Worm (Caenorhabditis elegans) whole organism, early embryonic: ENCODE data around the gene ins-31.

Experiments
- B0310.2 ChIP-seq: sonication (generic microtip); optimal IDR thresholded peaks from 2 replicates; lab custom pipeline; 2016; ENCODE audit warnings: mild to moderate bottlenecking, missing genetic modification characterization, missing compliant biosample characterization
- F13C5.2 ChIP-seq: sonication (generic microtip); optimal IDR thresholded peaks from 2 replicates; lab custom pipeline; 2017; ENCODE audit warnings: mild to moderate bottlenecking, missing genetic modification characterization, inconsistent platforms, missing compliant biosample characterization
- aly-1 ChIP-seq: sonication (generic microtip); optimal IDR thresholded peaks from 2 replicates; lab custom pipeline; 2016; ENCODE audit warnings: missing genetic modification characterization, missing compliant biosample characterization
- ama-1 ChIP-seq: fragments of 150-350 bp; optimal IDR thresholded peaks from 2 replicates; lab custom pipeline; 2014
- ceh-13 ChIP-seq: fragments of 200-800 bp; sonication (Bioruptor generic); optimal IDR thresholded peaks from 2 replicates; lab custom pipeline; 2018; ENCODE audit warnings: mild to moderate bottlenecking, missing genetic modification characterization, missing compliant biosample characterization
- ceh-36 ChIP-seq: sonication (generic microtip); optimal IDR thresholded peaks from 2 replicates; lab custom pipeline; 2016; ENCODE audit warnings: missing genetic modification characterization, inconsistent platforms, missing compliant biosample characterization
- ets-7 ChIP-seq: sonication (generic microtip); optimal IDR thresholded peaks from 2 replicates; lab custom pipeline; 2016; ENCODE audit warnings: missing genotype, missing genetic modification characterization, missing compliant biosample characterization
- flt-1 ChIP-seq: fragments of 200-800 bp; sonication (Bioruptor generic); IDR thresholded peaks from 2 replicates; pipeline ENCODE4 v1.3.6; 2022; ENCODE audit warnings: missing genetic modification characterization, missing compliant biosample characterization
- hmbx-1 ChIP-seq: sonication (generic microtip); optimal IDR thresholded peaks from 2 replicates; lab custom pipeline; 2016; ENCODE audit warnings: mild to moderate bottlenecking, missing genetic modification characterization, missing compliant biosample characterization
- hmg-4 ChIP-seq: fragments of 200-800 bp; sonication (Bioruptor generic); optimal IDR thresholded peaks from 2 replicates; lab custom pipeline; 2018; ENCODE audit warnings: mild to moderate bottlenecking, missing genetic modification characterization, missing compliant biosample characterization
- hnd-1 ChIP-seq: sonication (generic microtip); optimal IDR thresholded peaks from 2 replicates; lab custom pipeline; 2016; ENCODE audit warnings: missing genetic modification characterization, missing compliant biosample characterization
- pes-1 ChIP-seq: fragments of 200-800 bp; sonication (Bioruptor generic); IDR thresholded peaks from 2 replicates; pipeline ENCODE4 v1.3.6; 2022; ENCODE audit warnings: missing genetic modification reagents, missing genetic modification characterization, missing compliant biosample characterization
- scrt-1 ChIP-seq: fragments of 200-800 bp; sonication (Bioruptor generic); IDR thresholded peaks from 2 replicates; pipeline ENCODE4 v1.3.6; 2022; ENCODE audit warnings: missing genetic modification characterization, missing compliant biosample characterization
- sea-1 ChIP-seq: fragments of 200-800 bp; sonication (Bioruptor generic); conservative IDR thresholded peaks from 2 replicates; pipeline ENCODE4 v1.3.6; 2022; ENCODE audit warnings: missing genetic modification characterization, missing compliant biosample characterization
- tbx-11 ChIP-seq: fragments of 200-800 bp; sonication (Bioruptor generic); IDR thresholded peaks from 2 replicates; pipeline ENCODE4 v1.3.6; 2022; ENCODE audit warnings: missing genetic modification characterization, missing compliant biosample characterization
- tbx-37 ChIP-seq: fragments of 200-800 bp; sonication (Bioruptor generic); conservative IDR thresholded peaks from 2 replicates; pipeline ENCODE4 v1.3.6; 2022; ENCODE audit warnings: missing genetic modification reagents, missing genetic modification characterization, missing compliant biosample characterization
- tra-4 ChIP-seq: sonication (generic microtip); optimal IDR thresholded peaks from 2 replicates; lab custom pipeline; 2017; ENCODE audit warnings: missing genetic modification characterization, missing compliant biosample characterization

The ins-31 gene

DNA sequence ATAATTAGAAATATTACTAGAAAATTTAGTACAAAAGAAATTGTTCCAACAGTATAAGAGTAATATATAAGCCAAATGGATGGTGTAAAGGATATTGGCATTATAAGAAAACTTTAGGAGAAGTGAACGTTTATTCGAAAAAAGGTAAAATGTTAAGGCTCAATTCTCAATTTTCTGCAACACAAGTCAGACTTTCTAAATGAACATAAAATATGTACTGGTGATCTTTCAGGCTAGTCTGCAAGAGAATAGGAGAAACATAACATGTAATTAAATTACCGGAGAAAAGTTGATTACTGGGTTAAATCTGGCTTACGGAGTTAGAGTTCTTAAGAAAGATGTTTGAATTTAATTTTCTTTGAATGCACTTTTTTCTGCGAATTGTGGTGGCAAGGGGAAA is 29.9 kb downstream of the ins-31 start, which contains the start of gene sri-33:
TSS of gene sri-33 (minus strand) at position 101 of the 400 bp plus-strand sequence.
- TF ChIP-seq scrt-1 (GFP tag; lab: Robert Waterston, UW): no peak
- no peak for TF ChIP-seq sea-1 (GFP tag; lab: Robert Waterston, UW)
- no peak for TF ChIP-seq pes-1 (GFP tag; lab: Robert Waterston, UW)
- TF ChIP-seq ceh-13 (GFP tag; lab: Kevin White, UChicago): no peak
- TF ChIP-seq ets-7 (tag; lab: Kevin White, UChicago): no peak
- no peak for TF ChIP-seq tbx-11 (GFP tag; lab: Robert Waterston, UW)
- TF ChIP-seq F13C5.2 (tag; lab: Kevin White, UChicago): no peak
- no peak for TF ChIP-seq hmbx-1
- TF ChIP-seq tbx-37 (GFP tag; lab: Robert Waterston, UW): no peak
- TF ChIP-seq tra-4 (tag; lab: Kevin White, UChicago): no peak
- no peak for TF ChIP-seq ceh-36 (tag; lab: Kevin White, UChicago)
- TF ChIP-seq hnd-1 (tag; lab: Kevin White, UChicago): no peak
- no peak for TF ChIP-seq hmg-4
- TF ChIP-seq flt-1 (GFP tag; lab: Robert Waterston, UW): no peak
- TF ChIP-seq B0310.2 (tag; lab: Kevin White, UChicago): no peak
- TF ChIP-seq ama-1: no peak
- no peak for TF ChIP-seq aly-1 (tag; lab: Kevin White, UChicago)

- TF ChIP-seq sea-1 (GFP tag; lab: Robert Waterston, UW): no peak
- no peak for TF ChIP-seq tra-4 (tag; lab: Kevin White, UChicago)
- no peak for TF ChIP-seq ceh-36 (tag; lab: Kevin White, UChicago)
Observed at ce11 chrII:3158985-3159384, 32.1 kb downstream of the ins-31 start, which contains the start of gene sri-34. Gene sri-34, minus strand, starts transcription at chrII:3159085.

DNA sequence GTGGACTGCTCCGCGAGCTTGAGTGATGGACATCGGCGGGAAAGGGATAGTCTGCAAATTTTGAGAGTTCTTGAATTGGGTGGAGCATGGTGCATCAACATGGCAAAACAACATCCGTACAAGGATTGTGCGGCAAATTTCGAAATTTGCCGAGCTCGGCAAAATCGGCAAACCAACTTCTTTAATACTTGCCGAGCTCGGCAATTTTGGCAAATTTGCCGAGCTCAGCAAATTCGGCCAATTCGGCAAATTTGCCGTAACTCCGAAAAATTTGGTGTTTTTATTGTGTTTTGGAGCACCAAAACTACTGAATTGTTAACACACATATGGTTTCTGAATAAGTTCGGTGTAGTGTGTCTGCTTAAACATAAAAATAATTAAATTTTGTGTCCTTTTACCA is 43.2 kb downstream of the ins-31 start, which contains the start of gene fbxc-55:
TSS of gene fbxc-55 (minus strand) at position 101 of the 400 bp plus-strand sequence.
- TF ChIP-seq hnd-1 (tag; lab: Kevin White, UChicago) (no peak), ets-7 (tag; lab: Kevin White, UChicago) (no peak), flt-1 (GFP tag; lab: Robert Waterston, UW) (no peak), pes-1 (GFP tag; lab: Robert Waterston, UW) (no peak), tra-4 (tag; lab: Kevin White, UChicago) (no peak), ceh-13 (GFP tag; lab: Kevin White, UChicago) (no peak), hmbx-1 (no peak), ceh-36 (tag; lab: Kevin White, UChicago) (no peak), tbx-37 (GFP tag; lab: Robert Waterston, UW) (no peak), scrt-1 (GFP tag; lab: Robert Waterston, UW) (no peak), B0310.2 (tag; lab: Kevin White, UChicago) (no peak), aly-1 (tag; lab: Kevin White, UChicago) (no peak), sea-1 (GFP tag; lab: Robert Waterston, UW) (no peak), F13C5.2 (tag; lab: Kevin White, UChicago) (no peak), hmg-4 (no peak), ama-1 (no peak), tbx-11 (GFP tag; lab: Robert Waterston, UW) (no peak)

- TF ChIP-seq flt-1 (GFP tag; lab: Robert Waterston, UW) (no peak), tbx-11 (GFP tag; lab: Robert Waterston, UW) (no peak), pes-1 (GFP tag; lab: Robert Waterston, UW) (no peak), sea-1 (GFP tag; lab: Robert Waterston, UW) (no peak), hnd-1 (tag; lab: Kevin White, UChicago) (no peak), tbx-37 (GFP tag; lab: Robert Waterston, UW) (no peak), aly-1 (tag; lab: Kevin White, UChicago) (no peak), hmbx-1 (no peak), ceh-36 (tag; lab: Kevin White, UChicago) (no peak), ceh-13 (GFP tag; lab: Kevin White, UChicago) (no peak), hmg-4 (no peak)
Observed at ce11 chrII:3172176-3172575, 45.3 kb downstream of the ins-31 start, which contains the start of gene Y27F2A.10. Gene Y27F2A.10, minus strand, starts transcription at chrII:3172276.
